Worm (Caenorhabditis elegans) whole organism, young adult: ENCODE measurements around the gene T28F3.8.

Experiments used
- B0035.1 ChIP-seq: sonication (generic microtip); optimal IDR thresholded peaks from 2 replicates; lab custom pipeline; 2016; ENCODE audit warnings: missing genetic modification characterization, mild to moderate bottlenecking, missing compliant biosample characterization, missing genotype, missing genetic modification reagents
- C17E4.6 ChIP-seq: fragments of 200-800 bp; sonication (Bioruptor generic); IDR thresholded peaks from 2 replicates; pipeline ENCODE4 v1.3.6; 2022; ENCODE audit warnings: missing genetic modification reagents, missing genetic modification characterization, missing compliant biosample characterization
- F22D6.2 ChIP-seq: sonication (generic microtip); optimal IDR thresholded peaks from 2 replicates; lab custom pipeline; 2016; ENCODE audit warnings: mild to moderate bottlenecking, missing genetic modification characterization, missing compliant biosample characterization
- F23B12.7 ChIP-seq: sonication (generic microtip); optimal IDR thresholded peaks from 2 replicates; lab custom pipeline; 2017; ENCODE audit warnings: missing genetic modification characterization, mild to moderate bottlenecking, missing compliant biosample characterization, antibody characterized with exemption, moderate library complexity; ENCODE audit not compliant: insufficient read depth
- F49E8.2 ChIP-seq: sonication (generic microtip); optimal IDR thresholded peaks from 3 replicates; lab custom pipeline; 2017; ENCODE audit warnings: missing genetic modification characterization, mild to moderate bottlenecking, missing compliant biosample characterization, antibody characterized with exemption, moderate library complexity; ENCODE audit not compliant: insufficient read depth
- F57C9.4 ChIP-seq: sonication (generic microtip); optimal IDR thresholded peaks from 2 replicates; lab custom pipeline; 2017; ENCODE audit warnings: mild to moderate bottlenecking, missing genetic modification characterization, missing compliant biosample characterization
- T26A5.8 ChIP-seq: sonication (generic microtip); optimal IDR thresholded peaks from 2 replicates; lab custom pipeline; 2016; ENCODE audit warnings: missing genetic modification characterization, missing compliant biosample characterization
- Y53F4B.3 ChIP-seq: fragments of 200-800 bp; sonication (Bioruptor generic); IDR thresholded peaks from 2 replicates; pipeline ENCODE4 v1.3.6; 2022; ENCODE audit warnings: missing genetic modification reagents, missing genetic modification characterization, missing compliant biosample characterization
- Y95B8A.8 ChIP-seq: fragments of 200-800 bp; sonication (Bioruptor generic); IDR thresholded peaks from 2 replicates; pipeline ENCODE4 v1.3.6; 2022; ENCODE audit warnings: missing genetic modification reagents, missing genetic modification characterization, missing compliant biosample characterization
- aptf-2 ChIP-seq: fragments of 200-800 bp; sonication (Bioruptor generic); conservative IDR thresholded peaks from 2 replicates; pipeline ENCODE4 v1.3.6; 2022; ENCODE audit warnings: missing genetic modification reagents, missing genetic modification characterization, missing compliant biosample characterization
- atf-7 ChIP-seq: sonication (generic microtip); optimal IDR thresholded peaks from 2 replicates; lab custom pipeline; 2017; ENCODE audit warnings: mild to moderate bottlenecking, missing genetic modification characterization, missing compliant biosample characterization
- ccch-3 ChIP-seq: fragments of 200-800 bp; sonication (Bioruptor generic); optimal IDR thresholded peaks from 2 replicates; lab custom pipeline; 2018; ENCODE audit warnings: mild to moderate bottlenecking, missing genetic modification characterization, missing compliant biosample characterization
- cebp-1 ChIP-seq, 2 experiments: fragments of 200-800 bp in 1 of 2; sonication (Bioruptor generic) in 1 of 2; sonication (generic microtip) in 1 of 2; IDR thresholded peaks in 1 of 2; optimal IDR thresholded peaks in 1 of 2; 2 replicates each; pipeline versions ENCODE4 v1.3.6 to Lab custom; 2017 to 2022; ENCODE audit warnings: missing compliant biosample characterization in 2 of 2, missing genetic modification characterization in 2 of 2, mild to moderate bottlenecking in 1 of 2, missing genetic modification reagents in 1 of 2, moderate library complexity in 1 of 2
- ceh-27 ChIP-seq: fragments of 200-800 bp; sonication (Bioruptor generic); optimal IDR thresholded peaks from 2 replicates; lab custom pipeline; 2018; ENCODE audit warnings: mild to moderate bottlenecking, missing genetic modification characterization, moderate library complexity, missing compliant biosample characterization
- die-1 ChIP-seq: sonication (generic microtip); optimal IDR thresholded peaks from 2 replicates; lab custom pipeline; 2016; ENCODE audit warnings: missing genotype, mild to moderate bottlenecking, missing genetic modification characterization, missing compliant biosample characterization
- efl-1 ChIP-seq: fragments of 150-350 bp; optimal IDR thresholded peaks from 2 replicates; lab custom pipeline; 2014; ENCODE audit warnings: missing biosample characterization, missing genetic modification reagents, missing genetic modification characterization
- egrh-3 ChIP-seq: fragments of 200-800 bp; sonication (Bioruptor generic); IDR thresholded peaks from 2 replicates; pipeline ENCODE4 v1.3.6; 2022; ENCODE audit warnings: missing genetic modification reagents, missing genetic modification characterization, missing compliant biosample characterization
- ekl-4 ChIP-seq: fragments of 200-800 bp; sonication (Bioruptor generic); IDR thresholded peaks from 2 replicates; pipeline ENCODE4 v1.3.6; 2022; ENCODE audit warnings: missing genetic modification reagents, missing genetic modification characterization, missing compliant biosample characterization
- ets-4 ChIP-seq: fragments of 200-800 bp; sonication (Bioruptor generic); optimal IDR thresholded peaks from 2 replicates; lab custom pipeline; 2018; ENCODE audit warnings: mild to moderate bottlenecking, missing genetic modification characterization, missing compliant biosample characterization
- fkh-3 ChIP-seq: sonication (generic microtip); optimal IDR thresholded peaks from 2 replicates; lab custom pipeline; 2016; ENCODE audit warnings: mild to moderate bottlenecking, missing genetic modification characterization, missing compliant biosample characterization
- him-1 ChIP-seq: sonication (generic microtip); optimal IDR thresholded peaks from 2 replicates; lab custom pipeline; 2016; ENCODE audit warnings: missing genotype, missing genetic modification reagents, missing genetic modification characterization, missing compliant biosample characterization
- hlh-12 ChIP-seq: sonication (generic microtip); optimal IDR thresholded peaks from 2 replicates; lab custom pipeline; 2016; ENCODE audit warnings: missing genetic modification characterization, missing compliant biosample characterization
- hmg-1.2 ChIP-seq: fragments of 200-800 bp; sonication (Bioruptor generic); IDR thresholded peaks from 2 replicates; pipeline ENCODE4 v1.3.6; 2022; ENCODE audit warnings: missing genetic modification reagents, missing genetic modification characterization, missing compliant biosample characterization
- let-607 ChIP-seq, 2 experiments: fragments of 200-800 bp in 1 of 2; sonication (Bioruptor generic) in 1 of 2; sonication (generic microtip) in 1 of 2; optimal IDR thresholded peaks; 2 replicates each; lab custom pipeline; 2016 to 2018; ENCODE audit warnings: mild to moderate bottlenecking in 2 of 2, missing compliant biosample characterization in 2 of 2, missing genetic modification characterization in 2 of 2, moderate library complexity in 2 of 2, missing genotype in 1 of 2
- lin-26 ChIP-seq: fragments of 200-800 bp; sonication (Bioruptor generic); IDR thresholded peaks from 2 replicates; pipeline ENCODE4 v1.3.6; 2022; ENCODE audit warnings: missing genetic modification reagents, missing genetic modification characterization, missing compliant biosample characterization
- lin-54 ChIP-seq: fragments of 200-800 bp; sonication (Bioruptor generic); optimal IDR thresholded peaks from 2 replicates; lab custom pipeline; 2018; ENCODE audit warnings: mild to moderate bottlenecking, missing genetic modification characterization, missing compliant biosample characterization
- madf-10 ChIP-seq: sonication (generic microtip); optimal IDR thresholded peaks from 2 replicates; lab custom pipeline; 2016; ENCODE audit warnings: mild to moderate bottlenecking, missing genetic modification characterization, missing compliant biosample characterization
- nfya-1 ChIP-seq: sonication (generic microtip); optimal IDR thresholded peaks from 2 replicates; lab custom pipeline; 2017; ENCODE audit warnings: antibody characterized with exemption, missing compliant biosample characterization, missing genetic modification characterization, borderline replicate concordance; ENCODE audit not compliant: insufficient read depth
- nfya-2 ChIP-seq: fragments of 200-800 bp; sonication (Bioruptor generic); IDR thresholded peaks from 2 replicates; pipeline ENCODE4 v1.3.6; 2022; ENCODE audit warnings: missing genetic modification reagents, missing genetic modification characterization, missing compliant biosample characterization
- nhr-27 ChIP-seq: fragments of 200-800 bp; sonication (Bioruptor generic); optimal IDR thresholded peaks from 2 replicates; lab custom pipeline; 2018; ENCODE audit warnings: mild to moderate bottlenecking, missing genetic modification characterization, moderate library complexity, missing compliant biosample characterization
- nhr-80 ChIP-seq: sonication (generic microtip); optimal IDR thresholded peaks from 2 replicates; lab custom pipeline; 2016; ENCODE audit warnings: missing genetic modification characterization, missing compliant biosample characterization
- nhr-90 ChIP-seq: sonication (generic microtip); optimal IDR thresholded peaks from 2 replicates; lab custom pipeline; 2016; ENCODE audit warnings: missing genotype, mild to moderate bottlenecking, missing genetic modification characterization, missing compliant biosample characterization
- pbrm-1 ChIP-seq: fragments of 200-800 bp; sonication (Bioruptor generic); IDR thresholded peaks from 2 replicates; pipeline ENCODE4 v1.3.6; 2022; ENCODE audit warnings: missing genetic modification reagents, missing genetic modification characterization, missing compliant biosample characterization
- pha-4 ChIP-seq: fragments of 150-350 bp; sonication (generic microtip); optimal IDR thresholded peaks from 2 replicates; lab custom pipeline; 2014; ENCODE audit warnings: missing biosample characterization, missing genetic modification reagents, missing genetic modification characterization
- rec-8 ChIP-seq, 2 experiments: sonication (generic microtip); optimal IDR thresholded peaks; 2 replicates each; lab custom pipeline; 2016; ENCODE audit warnings: mild to moderate bottlenecking in 2 of 2, missing genetic modification characterization in 2 of 2, missing genetic modification reagents in 2 of 2, missing genotype in 2 of 2, missing biosample characterization in 1 of 2, missing compliant biosample characterization in 1 of 2, moderate library complexity in 1 of 2
- snpc-3.4 ChIP-seq: sonication (generic microtip); optimal IDR thresholded peaks from 2 replicates; lab custom pipeline; 2017; ENCODE audit warnings: missing genetic modification characterization, mild to moderate bottlenecking, missing compliant biosample characterization, antibody characterized with exemption, moderate library complexity, missing genotype, missing genetic modification reagents
- snpc-4 ChIP-seq, 5 experiments: fragments of 150-350 bp in 1 of 5; sonication (generic microtip) in 4 of 5; optimal IDR thresholded peaks; 2 replicates each; lab custom pipeline; 2014 to 2018; ENCODE audit warnings: missing genetic modification characterization in 5 of 5, missing biosample characterization in 3 of 5, antibody characterized with exemption in 2 of 5, mild to moderate bottlenecking in 2 of 5, missing compliant biosample characterization in 2 of 5, missing genotype in 2 of 5, moderate library complexity in 2 of 5, missing genetic modification reagents in 1 of 5
- sptf-2 ChIP-seq: fragments of 200-800 bp; sonication (Bioruptor generic); optimal IDR thresholded peaks from 2 replicates; lab custom pipeline; 2018; ENCODE audit warnings: mild to moderate bottlenecking, missing genetic modification characterization, missing compliant biosample characterization
- tlf-1 ChIP-seq: fragments of 200-800 bp; sonication (Bioruptor generic); optimal IDR thresholded peaks from 2 replicates; lab custom pipeline; 2018; ENCODE audit warnings: mild to moderate bottlenecking, missing genetic modification characterization, missing compliant biosample characterization
- xnd-1 ChIP-seq: sonication (generic microtip); optimal IDR thresholded peaks from 2 replicates; lab custom pipeline; 2016; ENCODE audit warnings: missing genotype, missing genetic modification reagents, missing genetic modification characterization, missing compliant biosample characterization
- ztf-18 ChIP-seq: sonication (generic microtip); optimal IDR thresholded peaks from 2 replicates; lab custom pipeline; 2016; ENCODE audit warnings: missing genotype, mild to moderate bottlenecking, missing genetic modification characterization, missing compliant biosample characterization
- ztf-22 ChIP-seq: fragments of 200-800 bp; sonication (Bioruptor generic); optimal IDR thresholded peaks from 2 replicates; lab custom pipeline; 2018; ENCODE audit warnings: mild to moderate bottlenecking, missing genetic modification characterization, moderate library complexity, missing compliant biosample characterization
- ztf-25 ChIP-seq: fragments of 200-800 bp; sonication (Bioruptor generic); IDR thresholded peaks from 2 replicates; pipeline ENCODE4 v1.3.6; 2022; ENCODE audit warnings: missing genetic modification reagents, missing genetic modification characterization, missing compliant biosample characterization

T28F3.8 gene

ce11 chrIV:17281060-17282021 lies 25.8 kb downstream of the T28F3.8 start:
- TF ChIP-seq C17E4.6 (peak; percentile 33; the same call in 1 of the 2 replicates), B0035.1 (tag; lab: Kevin White, UChicago) (peak; percentile 79), Y95B8A.8 (0 out of 2 replicates have a peak, but pooled peaks have one; percentile 78), nhr-90 (tag; lab: Kevin White, UChicago) (peak; percentile 35), F23B12.7 (peak; percentile 79), tlf-1 (peak; percentile 96), Y53F4B.3 (GFP tag; lab: Robert Waterston, UW) (no peak), snpc-4 (GFP tag; optimal IDR thresholded peaks at IDR 0.05; lab: Kevin White, UChicago) (peak; percentile 69), snpc-4 (tag; optimal IDR thresholded peaks at IDR 0.05; lab: Kevin White, UChicago) (peak; percentile 69 to 93 (median 79)), egrh-3 (GFP tag; lab: Robert Waterston, UW) (peak; percentile 88), ekl-4 (GFP tag; lab: Robert Waterston, UW) (peak; percentile 89), pbrm-1 (GFP tag; lab: Robert Waterston, UW) (peak; percentile 79), pha-4 (tag; lab: Kevin White, UChicago) (no peak), efl-1 (GFP tag; lab: Kevin White, UChicago) (peak; percentile 31), rec-8 (tag; optimal IDR thresholded peaks at IDR 0.05; lab: Kevin White, UChicago) (no peak), lin-54 (peak; percentile 88), snpc-3.4 (peak; percentile 91), let-607 (tag; optimal IDR thresholded peaks at IDR 0.05; lab: Kevin White, UChicago) (peak; percentile 29 to 46), nhr-27 (tag; lab: Kevin White, UChicago) (peak; percentile 73), F49E8.2 (peak; percentile 98), lin-26 (peak; percentile 90), sptf-2 (GFP tag; lab: Kevin White, UChicago) (no peak), cebp-1 (GFP tag; IDR thresholded peaks at IDR 0.05; lab: Robert Waterston, UW) (0 out of 2 replicates have a peak, but pooled peaks have one; percentile 46), cebp-1 (tag; optimal IDR thresholded peaks at IDR 0.05; lab: Kevin White, UChicago) (peak; percentile 85), ztf-18 (tag; lab: Kevin White, UChicago) (peak; percentile 75), nfya-2 (0 out of 2 replicates have a peak, but pooled peaks have one; percentile 64), ccch-3 (GFP tag; lab: Kevin White, UChicago) (peak; percentile 64), hmg-1.2 (GFP tag; lab: Robert Waterston, UW) (peak; percentile 59), ztf-25 (GFP tag; lab: Robert Waterston, UW) (no peak), F57C9.4 (tag; lab: Kevin White, UChicago) (peak; percentile 65), atf-7 (peak; percentile 94), hlh-12 (tag; lab: Kevin White, UChicago) (peak; percentile 9), aptf-2 (GFP tag; lab: Robert Waterston, UW) (no peak), ets-4 (GFP tag; lab: Kevin White, UChicago) (peak; percentile 1), nhr-80 (tag; lab: Kevin White, UChicago) (peak; percentile 14), F22D6.2 (tag; lab: Kevin White, UChicago) (no peak), ceh-27 (GFP tag; lab: Kevin White, UChicago) (peak; percentile 62), T26A5.8 (tag; lab: Kevin White, UChicago) (peak; percentile 96), ztf-22 (GFP tag; lab: Kevin White, UChicago) (peak; percentile 80), him-1 (tag; lab: Kevin White, UChicago) (peak; percentile 67), nfya-1 (tag; lab: Kevin White, UChicago) (no peak), fkh-3 (tag; lab: Kevin White, UChicago) (peak; percentile 33), die-1 (tag; lab: Kevin White, UChicago) (peak; percentile 58), xnd-1 (tag; lab: Kevin White, UChicago) (no peak), madf-10 (tag; lab: Kevin White, UChicago) (peak; percentile 61)
